Fruit fly (Drosophila melanogaster) whole organism, embryonic: ENCODE measurements around the gene P5CDh2.

Source experiments
- Ada2b ChIP-seq: fragments of 200-800 bp; sonication (Bioruptor generic); IDR thresholded peaks from 2 replicates; pipeline ENCODE4 v1.3.6; 2022; ENCODE audit warnings: missing biosample characterization, missing genetic modification characterization
- Aef1 ChIP-seq: fragments of 200-800 bp; sonication (Bioruptor generic); IDR thresholded peaks from 3 replicates; pipeline ENCODE4 v1.3.6; 2022; ENCODE audit warnings: missing biosample characterization, missing genetic modification characterization
- Asciz ChIP-seq: fragments of 200-800 bp; sonication (Bioruptor generic); optimal IDR thresholded peaks from 2 replicates; lab custom pipeline; 2017; ENCODE audit warnings: missing biosample characterization, mild to moderate bottlenecking, missing genetic modification characterization, missing genetic modification reagents
- Blimp-1 ChIP-seq: fragments of 200-800 bp; sonication (Bioruptor generic); optimal IDR thresholded peaks from 3 replicates; lab custom pipeline; 2018; ENCODE audit warnings: missing biosample characterization, missing genetic modification characterization, mild to moderate bottlenecking, moderate library complexity, missing genetic modification reagents
- CG10267 ChIP-seq: fragments of 200-800 bp; sonication (Bioruptor generic); optimal IDR thresholded peaks from 2 replicates; lab custom pipeline; 2018; ENCODE audit warnings: missing biosample characterization, mild to moderate bottlenecking, missing genetic modification characterization, moderate library complexity
- CG10274 ChIP-seq: fragments of 200-800 bp; sonication (Bioruptor generic); optimal IDR thresholded peaks from 3 replicates; lab custom pipeline; 2017; ENCODE audit warnings: missing biosample characterization, mild to moderate bottlenecking, missing genetic modification characterization
- CG10321 ChIP-seq: fragments of 200-800 bp; sonication (Bioruptor generic); IDR thresholded peaks from 2 replicates; pipeline ENCODE4 v1.3.6; 2022; ENCODE audit warnings: missing biosample characterization, missing genetic modification characterization
- CG11560 ChIP-seq: fragments of 200-800 bp; sonication (Bioruptor generic); IDR thresholded peaks from 3 replicates; pipeline ENCODE4 v1.3.6; 2022; ENCODE audit warnings: missing biosample characterization, missing genetic modification characterization
- CG11723 ChIP-seq: fragments of 200-800 bp; sonication (Bioruptor generic); optimal IDR thresholded peaks from 2 replicates; lab custom pipeline; 2017; ENCODE audit warnings: missing biosample characterization, mild to moderate bottlenecking, missing genetic modification characterization
- CG13894 ChIP-seq: fragments of 200-800 bp; sonication (Bioruptor generic); optimal IDR thresholded peaks from 3 replicates; lab custom pipeline; 2018; ENCODE audit warnings: missing biosample characterization, mild to moderate bottlenecking, missing genetic modification characterization, moderate library complexity
- CG15073 ChIP-seq: fragments of 200-800 bp; sonication (Bioruptor generic); optimal IDR thresholded peaks from 2 replicates; lab custom pipeline; 2016; ENCODE audit warnings: missing biosample characterization, missing genetic modification characterization
- CG17361 ChIP-seq: fragments of 200-800 bp; sonication (Bioruptor generic); IDR thresholded peaks from 3 replicates; pipeline ENCODE4 v1.3.6; 2022; ENCODE audit warnings: missing biosample characterization, missing genetic modification characterization
- CG17612 ChIP-seq: fragments of 200-800 bp; sonication (Bioruptor generic); IDR thresholded peaks from 2 replicates; pipeline ENCODE4 v1.3.6; 2022; ENCODE audit warnings: missing biosample characterization, missing genetic modification characterization
- CG18476 ChIP-seq: fragments of 200-800 bp; sonication (Bioruptor generic); optimal IDR thresholded peaks from 2 replicates; lab custom pipeline; 2016; ENCODE audit warnings: missing biosample characterization, mild to moderate bottlenecking, missing genetic modification characterization
- CG31441 ChIP-seq: fragments of 200-800 bp; sonication (Bioruptor generic); IDR thresholded peaks from 2 replicates; pipeline ENCODE4 v1.3.6; 2022; ENCODE audit warnings: missing biosample characterization, missing genetic modification characterization
- CG32767 ChIP-seq: fragments of 200-800 bp; sonication (Bioruptor generic); IDR thresholded peaks from 2 replicates; pipeline ENCODE4 v1.3.6; 2022; ENCODE audit warnings: missing biosample characterization, missing genetic modification characterization
- CG3281 ChIP-seq: fragments of 200-800 bp; sonication (Bioruptor generic); optimal IDR thresholded peaks from 3 replicates; lab custom pipeline; 2017; ENCODE audit warnings: missing biosample characterization, mild to moderate bottlenecking, missing genetic modification characterization
- CG4328 ChIP-seq: fragments of 200-800 bp; sonication (Bioruptor generic); optimal IDR thresholded peaks from 3 replicates; lab custom pipeline; 2017; ENCODE audit warnings: missing biosample characterization, missing genetic modification reagents, missing genetic modification characterization
- CG7357 ChIP-seq: fragments of 200-800 bp; sonication (Bioruptor generic); IDR thresholded peaks from 3 replicates; pipeline ENCODE4 v1.3.6; 2022; ENCODE audit warnings: missing biosample characterization, missing genetic modification characterization
- CG7556 ChIP-seq: fragments of 200-800 bp; sonication (Bioruptor generic); optimal IDR thresholded peaks from 2 replicates; lab custom pipeline; 2017; ENCODE audit warnings: missing biosample characterization, mild to moderate bottlenecking, missing genetic modification characterization
- CG7839 ChIP-seq: fragments of 200-800 bp; sonication (Bioruptor generic); optimal IDR thresholded peaks from 3 replicates; lab custom pipeline; 2018; ENCODE audit warnings: missing biosample characterization, mild to moderate bottlenecking, missing genetic modification characterization, moderate library complexity
- Chrac-16 ChIP-seq: fragments of 200-800 bp; sonication (Bioruptor generic); optimal IDR thresholded peaks from 3 replicates; lab custom pipeline; 2016; ENCODE audit warnings: missing biosample characterization, missing genetic modification characterization
- Dad ChIP-seq: fragments of 200-800 bp; sonication (Bioruptor generic); optimal IDR thresholded peaks from 3 replicates; lab custom pipeline; 2016; ENCODE audit warnings: missing biosample characterization, missing genetic modification characterization
- Deaf1 ChIP-seq: fragments of 200-800 bp; optimal IDR thresholded peaks from 3 replicates; lab custom pipeline; 2019; ENCODE audit warnings: missing biosample characterization, mild to moderate bottlenecking, missing genetic modification characterization, moderate library complexity
- Drgx ChIP-seq: fragments of 200-800 bp; sonication (Bioruptor generic); IDR thresholded peaks from 2 replicates; pipeline ENCODE4 v1.3.6; 2022; ENCODE audit warnings: missing biosample characterization, missing genetic modification characterization
- E2f1 ChIP-seq: fragments of 200-800 bp; sonication (Bioruptor generic); IDR thresholded peaks from 2 replicates; pipeline ENCODE4 v1.3.6; 2022; ENCODE audit warnings: missing biosample characterization, missing genetic modification characterization
- Eip74EF ChIP-seq, 2 experiments: fragments of 200-800 bp in 1 of 2; fragments of >200 bp in 1 of 2; sonication (Bioruptor generic) in 1 of 2; optimal IDR thresholded peaks; 2 replicates each; lab custom pipeline; 2017 to 2019; ENCODE audit warnings: missing biosample characterization in 2 of 2, missing genetic modification characterization in 2 of 2, mild to moderate bottlenecking in 1 of 2, moderate library complexity in 1 of 2
- Ets65A ChIP-seq: fragments of 200-800 bp; sonication (Bioruptor generic); peaks from one replicate; lab custom pipeline; 2016; ENCODE audit warnings: missing biosample characterization, missing genetic modification characterization
- H15 ChIP-seq: fragments of 200-800 bp; sonication (Bioruptor generic); IDR thresholded peaks from 3 replicates; pipeline ENCODE4 v1.3.6; 2022; ENCODE audit warnings: missing biosample characterization, missing genetic modification characterization
- Hr51 ChIP-seq, 2 experiments: fragments of 200-800 bp; sonication (Bioruptor generic); optimal IDR thresholded peaks; 2 replicates in 1 of 2; 3 replicates in 1 of 2; lab custom pipeline; 2016 to 2018; ENCODE audit warnings: missing biosample characterization in 2 of 2, missing genetic modification characterization in 2 of 2, mild to moderate bottlenecking in 1 of 2, moderate library complexity in 1 of 2
- Med ChIP-seq: fragments of 200-800 bp; sonication (Bioruptor generic); peaks from one replicate; lab custom pipeline; 2016; ENCODE audit warnings: missing biosample characterization, missing genetic modification characterization, mild to moderate bottlenecking, inconsistent platforms, moderate library complexity
- Meics ChIP-seq: fragments of 200-800 bp; sonication (Bioruptor generic); optimal IDR thresholded peaks from 2 replicates; lab custom pipeline; 2017; ENCODE audit warnings: missing biosample characterization, mild to moderate bottlenecking, missing genetic modification characterization
- Side ChIP-seq: fragments of 200-800 bp; sonication (Bioruptor generic); optimal IDR thresholded peaks from 2 replicates; lab custom pipeline; 2016; ENCODE audit warnings: missing biosample characterization, missing genetic modification characterization
- Ssrp ChIP-seq: fragments of 200-800 bp; sonication (Bioruptor generic); optimal IDR thresholded peaks from 2 replicates; lab custom pipeline; 2018; ENCODE audit warnings: missing biosample characterization, mild to moderate bottlenecking, missing genetic modification characterization, moderate library complexity
- aop ChIP-seq: fragments of 200-800 bp; sonication (Bioruptor generic); IDR thresholded peaks from 2 replicates; pipeline ENCODE4 v1.3.6; 2022; ENCODE audit warnings: missing biosample characterization, missing genetic modification characterization
- ase ChIP-seq: fragments of 200-800 bp; sonication (Bioruptor generic); IDR thresholded peaks from 3 replicates; pipeline ENCODE4 v1.3.6; 2022; ENCODE audit warnings: missing biosample characterization, missing genetic modification characterization
- caup ChIP-seq: fragments of 200-800 bp; sonication (Bioruptor generic); optimal IDR thresholded peaks from 3 replicates; lab custom pipeline; 2017; ENCODE audit warnings: missing biosample characterization, mild to moderate bottlenecking, missing genetic modification characterization, moderate library complexity; ENCODE audit not compliant: severe bottlenecking
- chm ChIP-seq: fragments of 200-800 bp; sonication (Bioruptor generic); IDR thresholded peaks from 2 replicates; pipeline ENCODE4 v1.3.6; 2022; ENCODE audit warnings: missing biosample characterization, missing genetic modification characterization
- chn ChIP-seq: fragments of 200-800 bp; sonication (Bioruptor generic); optimal IDR thresholded peaks from 2 replicates; lab custom pipeline; 2016; ENCODE audit warnings: missing biosample characterization, missing genetic modification characterization
- exex ChIP-seq: fragments of 200-800 bp; sonication (Bioruptor generic); optimal IDR thresholded peaks from 4 replicates; lab custom pipeline; 2018; ENCODE audit warnings: missing biosample characterization, mild to moderate bottlenecking, missing genetic modification characterization, moderate library complexity
- eyg ChIP-seq: fragments of 200-800 bp; sonication (Bioruptor generic); optimal IDR thresholded peaks from 3 replicates; lab custom pipeline; 2016; ENCODE audit warnings: missing biosample characterization, missing genetic modification characterization
- fd102C ChIP-seq: fragments of 200-800 bp; sonication (Bioruptor generic); optimal IDR thresholded peaks from 2 replicates; lab custom pipeline; 2018; ENCODE audit warnings: missing biosample characterization, mild to moderate bottlenecking, missing genetic modification characterization, moderate library complexity
- fru ChIP-seq: fragments of >200 bp; optimal IDR thresholded peaks from 2 replicates; lab custom pipeline; 2017
- gem ChIP-seq: fragments of 200-800 bp; sonication (Bioruptor generic); optimal IDR thresholded peaks from 2 replicates; lab custom pipeline; 2019; ENCODE audit warnings: missing biosample characterization, mild to moderate bottlenecking, missing genetic modification characterization, moderate library complexity
- lab ChIP-seq: fragments of 200-800 bp; sonication (Bioruptor generic); optimal IDR thresholded peaks from 3 replicates; lab custom pipeline; 2017; ENCODE audit warnings: missing biosample characterization, missing genetic modification characterization, mild to moderate bottlenecking, moderate library complexity, missing genetic modification reagents
- nerfin-1 ChIP-seq: fragments of 200-800 bp; sonication (Bioruptor generic); optimal IDR thresholded peaks from 3 replicates; lab custom pipeline; 2019; ENCODE audit warnings: missing biosample characterization, mild to moderate bottlenecking, missing genetic modification characterization, moderate library complexity
- oc ChIP-seq: fragments of 200-800 bp; sonication (Bioruptor generic); optimal IDR thresholded peaks from 2 replicates; lab custom pipeline; 2018; ENCODE audit warnings: missing biosample characterization, mild to moderate bottlenecking, missing genetic modification characterization, moderate library complexity
- onecut ChIP-seq: fragments of 200-800 bp; sonication (Bioruptor generic); IDR thresholded peaks from 2 replicates; pipeline ENCODE4 v1.3.6; 2022; ENCODE audit warnings: missing biosample characterization, missing genetic modification characterization
- otp ChIP-seq: fragments of 200-800 bp; sonication (Bioruptor generic); IDR thresholded peaks from 3 replicates; pipeline ENCODE4, ENCODE4 v1.3.6; 2022; ENCODE audit warnings: missing biosample characterization, missing genetic modification characterization
- phol ChIP-seq: fragments of 200-800 bp; sonication (Bioruptor generic); optimal IDR thresholded peaks from 3 replicates; lab custom pipeline; 2018; ENCODE audit warnings: missing biosample characterization, mild to moderate bottlenecking, missing genetic modification characterization, moderate library complexity
- wdn ChIP-seq: fragments of 200-800 bp; sonication (Bioruptor generic); IDR thresholded peaks from 2 replicates; pipeline ENCODE4 v1.3.6; 2022; ENCODE audit warnings: missing biosample characterization, missing genetic modification characterization

The P5CDh2 gene

DNA sequence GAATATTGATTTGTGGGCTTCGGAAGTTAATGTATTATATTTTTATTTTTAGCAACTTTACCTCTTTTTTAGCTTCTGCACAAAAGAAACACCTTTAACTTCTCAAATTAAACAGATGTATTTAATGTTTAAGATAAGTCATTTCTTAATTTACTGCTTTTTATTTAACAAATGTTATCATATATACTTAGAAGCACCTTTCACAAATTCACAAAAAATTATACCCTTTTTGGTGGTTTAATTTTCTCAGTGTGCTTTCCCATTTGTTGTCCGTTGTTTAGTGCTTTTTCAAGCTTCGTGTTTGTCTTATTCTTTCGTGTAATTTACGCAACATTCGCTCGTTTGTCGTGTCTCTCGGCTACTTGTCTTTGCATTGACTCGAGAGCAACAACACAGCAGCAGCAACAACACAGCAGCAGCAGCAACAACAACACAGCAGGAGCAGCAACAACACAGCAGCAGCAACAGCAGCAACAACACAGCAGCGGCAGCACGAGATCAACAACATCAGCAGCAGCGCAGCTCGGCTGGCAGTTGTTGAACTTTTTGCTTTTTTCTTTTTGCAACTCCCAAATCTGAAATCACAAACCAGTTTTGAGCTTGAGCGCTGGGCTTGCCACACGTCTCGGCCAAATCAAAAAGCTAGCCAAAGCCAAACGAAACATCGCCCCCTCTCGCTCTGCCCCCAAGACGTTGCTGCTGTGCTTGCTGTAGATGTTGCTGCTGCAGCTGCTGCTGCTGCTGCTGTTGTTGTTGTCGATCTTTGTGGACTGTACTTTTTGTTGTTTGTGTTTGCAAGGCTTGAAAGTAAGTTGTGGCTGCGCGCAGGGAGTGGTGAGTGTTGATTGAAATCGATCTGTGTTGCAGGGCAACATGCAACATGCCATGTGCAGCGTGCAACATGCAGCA is 40.4 kb upstream of the P5CDh2 start (continued):
- TF ChIP-seq Blimp-1 (GFP tag; lab: Kevin White, UChicago) (peak; percentile 41), CG7357 (GFP tag; lab: Robert Waterston, UW) (no peak), CG7839 (peak; percentile 39), Dad (GFP tag; lab: Kevin White, UChicago) (no peak), chm (GFP tag; lab: Robert Waterston, UW) (no peak), CG7556 (GFP tag; lab: Kevin White, UChicago) (peak; percentile 29), CG10321 (no peak), Deaf1 (tag; lab: Kevin White, UChicago) (peak; percentile 77), fru (no peak), aop (GFP tag; lab: Robert Waterston, UW) (no peak), gem (tag; lab: Kevin White, UChicago) (peak; percentile 62), CG17612 (GFP tag; lab: Robert Waterston, UW) (no peak), otp (GFP tag; lab: Robert Waterston, UW) (no peak), CG10267 (tag; lab: Kevin White, UChicago) (peak; percentile 25), onecut (no peak), chn (no peak), wdn (GFP tag; lab: Robert Waterston, UW) (no peak), CG15073 (no peak), Asciz (GFP tag; lab: Kevin White, UChicago) (peak; percentile 58), Side (no peak), Ada2b (peak; percentile 54), CG4328 (no peak), E2f1 (GFP tag; lab: Robert Waterston, UW) (peak; percentile 65), CG10274 (GFP tag; lab: Kevin White, UChicago) (no peak), CG13894 (no peak), CG31441 (GFP tag; lab: Robert Waterston, UW) (peak; percentile 63), caup (GFP tag; lab: Kevin White, UChicago) (peak; percentile 8), phol (tag; lab: Kevin White, UChicago) (peak; percentile 73), Meics (GFP tag; lab: Kevin White, UChicago) (peak; percentile 43), Drgx (GFP tag; lab: Robert Waterston, UW) (peak; percentile 34), Aef1 (GFP tag; lab: Robert Waterston, UW) (peak; percentile 58; the same call in 2 of the 3 replicates), Med (peak; percentile 32), Chrac-16 (no peak), fd102C (GFP tag; lab: Kevin White, UChicago) (no peak), ase (GFP tag; lab: Robert Waterston, UW) (0 out of 3 replicates have a peak, but pooled peaks have one; percentile 42), H15 (GFP tag; lab: Robert Waterston, UW) (0 out of 3 replicates have a peak, but pooled peaks have one; percentile 55), oc (tag; lab: Kevin White, UChicago) (no peak), CG3281 (GFP tag; lab: Kevin White, UChicago) (peak; percentile 41), exex (no peak)

DNA sequence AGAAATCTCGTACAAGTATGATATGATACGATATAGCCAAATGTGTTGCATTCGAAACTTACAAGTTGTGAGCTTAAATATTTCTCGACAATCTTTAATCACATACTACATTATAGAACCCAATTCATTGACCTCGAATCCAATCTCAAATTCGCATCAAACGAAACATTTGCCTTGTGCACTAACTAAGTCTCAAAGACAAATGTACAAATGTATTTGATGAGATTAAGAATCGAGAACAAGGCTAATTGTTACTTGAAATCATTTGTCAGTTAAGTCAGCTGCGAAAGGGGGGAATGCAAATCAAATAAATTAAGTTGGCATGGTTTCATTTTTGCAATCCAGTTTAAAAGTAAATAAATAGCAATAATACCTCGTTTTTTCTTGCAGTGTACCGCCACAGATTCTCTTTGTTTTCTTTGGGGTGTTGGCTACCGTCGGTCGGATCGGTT is 39.2 kb upstream of the P5CDh2 start:
- TF ChIP-seq nerfin-1 (tag; lab: Kevin White, UChicago), result peak; percentile 14
- no peak for TF ChIP-seq eyg (GFP tag; lab: Kevin White, UChicago)
- TF ChIP-seq CG18476 (GFP tag; lab: Kevin White, UChicago), result no peak
- 0 out of 2 replicates have a peak, but pooled peaks have one; percentile 8 for TF ChIP-seq CG32767 (GFP tag; lab: Robert Waterston, UW)
- TF ChIP-seq Ssrp (tag; lab: Kevin White, UChicago), result peak; percentile 29
- TF ChIP-seq Eip74EF (GFP tag; optimal IDR thresholded peaks at IDR 0.05; lab: Kevin White, UChicago), result peak in 1 of 2 experiments; percentile 63
- no peak for TF ChIP-seq lab
- TF ChIP-seq CG11723 (GFP tag; lab: Kevin White, UChicago), result peak; percentile 4
- peak in 1 of 2 experiments; percentile 64 for TF ChIP-seq Hr51 (GFP tag; optimal IDR thresholded peaks at IDR 0.05; lab: Kevin White, UChicago)
- no peak for TF ChIP-seq CG11560 (tag; lab: Robert Waterston, UW)
- TF ChIP-seq Ets65A (GFP tag; lab: Kevin White, UChicago), result peak; percentile 73
- peak; percentile 73 for TF ChIP-seq CG17361 (GFP tag; lab: Robert Waterston, UW)
